Worm (Caenorhabditis elegans): ENCODE results near the gene Y116A8A.6.

DNA sequence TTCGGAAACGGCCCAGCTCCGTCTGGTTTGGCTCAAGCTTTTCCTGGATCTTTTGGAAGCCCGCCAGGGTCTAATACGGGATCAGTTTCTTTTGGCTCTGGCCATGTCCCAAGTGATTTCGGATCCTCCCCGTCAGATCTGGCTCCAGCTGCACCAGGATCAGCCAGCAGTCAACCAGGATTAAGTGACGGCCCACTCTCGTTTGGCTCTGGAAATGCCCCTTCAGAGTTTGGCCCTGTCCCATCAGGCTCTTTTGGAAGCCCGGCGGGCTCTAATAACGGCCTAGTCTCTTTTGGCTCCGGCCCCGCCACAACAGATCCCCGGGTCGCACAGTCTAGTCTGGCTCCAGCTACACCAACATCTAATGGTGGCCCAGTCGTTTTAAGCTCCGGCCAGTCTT lies 50.8 kb downstream of the Y116A8A.6 start:
- TF ChIP-seq flt-1 (GFP tag; IDR thresholded peaks at IDR 0.05) (no peak), ztf-29 (GFP tag; IDR thresholded peaks at IDR 0.05) (no peak), tab-1 (GFP tag; IDR thresholded peaks at IDR 0.05) (no peak), cog-1 (tag; optimal IDR thresholded peaks at IDR 0.05) (no peak), klf-2 (GFP tag; conservative IDR thresholded peaks at IDR 0.05) (no peak), T22C8.4 (GFP tag; IDR thresholded peaks at IDR 0.05) (no peak), ztf-23 (GFP tag; IDR thresholded peaks at IDR 0.05) (no peak), ref-1 (GFP tag; conservative IDR thresholded peaks at IDR 0.05) (no peak)

Data from whole organism, midembryonic.